Worm (Caenorhabditis elegans): ENCODE results near the gene mib-1.

The mib-1 gene

DNA sequence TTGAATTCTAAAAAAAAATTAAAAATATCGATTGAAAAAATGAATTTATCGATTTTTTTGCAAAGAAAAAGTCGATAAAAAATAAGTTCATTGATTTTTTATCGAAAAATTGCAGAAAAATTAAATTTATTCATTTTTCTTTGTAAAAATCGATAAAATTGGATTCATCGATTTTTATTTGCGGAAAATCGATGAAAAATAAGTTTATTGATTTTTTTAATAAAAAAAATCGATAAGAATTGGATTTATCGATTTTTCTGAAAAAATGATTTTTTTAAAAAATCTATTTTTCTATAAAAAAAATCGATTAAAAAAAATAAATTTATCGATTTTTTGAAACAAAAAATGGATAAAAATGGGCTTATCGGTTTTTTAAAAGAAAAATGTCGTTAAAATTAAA is 10.5 kb downstream of the mib-1 start (continued):
- TF ChIP-seq rec-8 (tag; optimal IDR thresholded peaks at IDR 0.05) = no peak
- TF ChIP-seq efl-1 (GFP tag; optimal IDR thresholded peaks at IDR 0.05) = no peak
- TF ChIP-seq chd-7 (tag; optimal IDR thresholded peaks at IDR 0.05) = no peak

DNA sequence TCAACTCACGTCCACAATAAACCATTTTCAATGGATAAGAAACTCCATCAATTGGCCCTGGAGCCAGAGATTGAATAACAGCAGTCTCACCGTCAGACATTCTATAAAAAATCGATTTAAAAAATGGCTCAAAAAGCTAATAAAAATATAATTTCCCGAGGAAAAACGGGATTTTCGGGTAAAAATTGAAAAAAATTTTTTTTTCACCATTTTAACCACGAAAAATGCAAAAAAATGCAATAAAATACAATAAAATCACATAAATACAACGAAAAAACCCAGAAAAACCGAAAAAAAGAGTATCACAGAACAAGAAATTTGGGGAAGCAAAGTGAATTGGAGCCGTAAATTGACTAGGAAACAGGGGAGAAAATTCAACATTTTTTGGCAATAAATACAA is 11.7 kb downstream of the mib-1 start, which contains the start of gene Y47D3A.21:
Y47D3A.21 (minus strand) TSS at position 101 of the 400 bp plus-strand sequence.
- TF ChIP-seq dpl-1 (GFP tag; optimal IDR thresholded peaks at IDR 0.05) (no peak), F39B2.1 (GFP tag; IDR thresholded peaks at IDR 0.05) (no peak), somi-1 (GFP tag; optimal IDR thresholded peaks at IDR 0.05) (no peak), bed-1 (GFP tag; IDR thresholded peaks at IDR 0.05) (no peak), nfya-1 (tag; optimal IDR thresholded peaks at IDR 0.05; ENCODE audit: borderline replicate concordance, insufficient read depth) (no peak), lag-1 (GFP tag; IDR thresholded peaks at IDR 0.05) (no peak), nhr-90 (tag; optimal IDR thresholded peaks at IDR 0.05) (no peak), egl-44 (GFP tag; IDR thresholded peaks at IDR 0.05) (no peak), aptf-2 (GFP tag; conservative IDR thresholded peaks at IDR 0.05) (no peak), ceh-40 (GFP tag; IDR thresholded peaks at IDR 0.05) (no peak), Y53G8AR.9 (GFP tag; conservative IDR thresholded peaks at IDR 0.05) (no peak), lin-35 (GFP tag; optimal IDR thresholded peaks at IDR 0.05) (no peak), madf-6 (GFP tag; IDR thresholded peaks at IDR 0.05) (no peak)

DNA sequence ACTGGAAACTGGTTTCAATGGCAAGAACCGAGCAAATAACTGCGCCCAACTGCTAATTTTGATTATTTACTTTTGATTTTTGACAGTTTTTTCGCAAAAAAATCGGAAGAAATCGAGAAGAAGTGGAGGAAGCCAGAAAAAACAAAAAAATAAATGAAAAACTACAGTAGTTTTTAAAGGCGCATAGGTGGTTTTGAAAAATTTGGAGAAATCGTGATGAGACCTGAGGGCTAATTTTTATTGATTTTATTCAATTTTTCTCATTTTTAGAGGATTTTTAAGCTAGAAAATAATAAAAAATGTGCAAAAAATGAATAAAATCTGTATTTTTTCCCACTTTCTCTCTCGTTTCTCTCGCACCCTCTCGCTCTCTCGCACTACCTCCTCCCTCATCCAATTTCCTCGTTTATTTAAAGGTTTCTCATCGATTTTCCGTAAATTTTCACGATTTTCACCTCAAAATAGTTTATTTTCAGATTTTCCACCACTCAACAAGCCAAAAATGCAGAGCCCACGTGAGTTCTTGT is 15.8 kb downstream of the mib-1 start, which contains the start of gene Y47D3A.20:
Y47D3A.20 (plus strand) TSS at position 477 of the 527 bp plus-strand sequence.
- TF ChIP-seq F33H1.4 (GFP tag; IDR thresholded peaks at IDR 0.05) (peak; percentile 66), efl-1 (GFP tag; optimal IDR thresholded peaks at IDR 0.05) (peak; percentile 10), lsl-1 (GFP tag; optimal IDR thresholded peaks at IDR 0.05) (peak; percentile 63), xnd-1 (tag; optimal IDR thresholded peaks at IDR 0.05) (peak; percentile 7), lag-1 (GFP tag; IDR thresholded peaks at IDR 0.05) (no peak), T07F8.4 (tag; optimal IDR thresholded peaks at IDR 0.05) (no peak), madf-6 (GFP tag; IDR thresholded peaks at IDR 0.05) (0 out of 2 replicates have a peak, but pooled peaks have one; percentile 6)

DNA sequence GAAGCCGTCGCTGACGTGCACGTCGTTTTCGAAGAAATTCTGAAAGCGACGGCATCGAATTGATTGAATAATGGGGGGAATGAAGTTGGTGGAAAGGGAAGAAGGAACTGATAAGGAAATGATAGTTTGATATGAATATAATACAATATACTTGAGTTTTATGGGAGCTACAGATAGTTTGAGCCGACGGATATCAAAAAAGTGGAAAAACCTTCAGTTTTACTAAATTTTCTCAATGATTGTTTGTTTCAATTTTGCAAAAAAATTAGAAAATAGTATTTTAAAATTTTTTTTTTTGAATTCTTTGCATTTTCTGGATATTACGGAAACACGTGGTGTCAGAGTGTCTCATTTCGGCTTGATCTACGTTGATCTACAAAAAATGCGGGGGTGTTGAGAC is 19.7 kb downstream of the mib-1 start, which contains the start of gene obr-1:
obr-1 (minus strand) TSS at position 101 of the 400 bp plus-strand sequence.
- TF ChIP-seq lin-40 (tag; optimal IDR thresholded peaks at IDR 0.05) (no peak), D2030.7 (GFP tag; IDR thresholded peaks at IDR 0.05) (no peak), K12H6.12 (tag; optimal IDR thresholded peaks at IDR 0.05) (no peak), F52B5.7 (tag; optimal IDR thresholded peaks at IDR 0.05) (no peak), somi-1 (GFP tag; optimal IDR thresholded peaks at IDR 0.05) (no peak), lir-1 (GFP tag; conservative IDR thresholded peaks at IDR 0.05) (no peak), T26A5.8 (tag; optimal IDR thresholded peaks at IDR 0.05) (no peak), zim-3 (tag; optimal IDR thresholded peaks at IDR 0.05) (no peak), unc-130 (GFP tag; optimal IDR thresholded peaks at IDR 0.05) (no peak), F33H1.4 (GFP tag; IDR thresholded peaks at IDR 0.05) (no peak), aptf-2 (GFP tag; conservative IDR thresholded peaks at IDR 0.05) (no peak), unc-62 (GFP tag; optimal IDR thresholded peaks at IDR 0.05) (no peak), sdz-38 (tag; optimal IDR thresholded peaks at IDR 0.05) (no peak), gei-17 (GFP tag; optimal IDR thresholded peaks at IDR 0.05) (no peak), B0336.3 (GFP tag; IDR thresholded peaks at IDR 0.05) (no peak), egl-44 (GFP tag; IDR thresholded peaks at IDR 0.05) (no peak)

DNA sequence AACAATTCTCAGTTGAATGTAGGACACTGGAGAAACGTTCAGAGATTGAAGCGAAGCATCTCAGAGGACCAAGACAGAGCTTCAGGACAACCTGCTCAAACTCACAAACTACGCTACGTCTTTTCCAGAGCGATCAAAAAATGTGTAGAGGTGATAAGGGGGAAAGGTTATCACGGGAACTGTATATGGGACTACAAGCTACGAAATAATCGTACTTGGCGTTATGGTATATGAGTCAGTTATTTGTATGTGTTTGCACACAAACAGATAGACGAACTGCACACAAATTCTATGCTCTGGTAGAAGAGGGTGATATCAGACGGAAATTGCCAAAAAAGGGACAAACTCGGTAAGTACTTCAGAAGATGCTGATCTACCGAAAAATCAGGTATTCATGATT is 21.3 kb downstream of the mib-1 start:
- TF ChIP-seq Y67H2A.10 (GFP tag; conservative IDR thresholded peaks at IDR 0.05) (no peak), fkh-3 (tag; optimal IDR thresholded peaks at IDR 0.05) (no peak), nhr-80 (tag; optimal IDR thresholded peaks at IDR 0.05) (peak; percentile 27), Y53F4B.3 (GFP tag; IDR thresholded peaks at IDR 0.05) (no peak)
